Worm (Caenorhabditis elegans): ENCODE results near the gene clec-132.

DNA sequence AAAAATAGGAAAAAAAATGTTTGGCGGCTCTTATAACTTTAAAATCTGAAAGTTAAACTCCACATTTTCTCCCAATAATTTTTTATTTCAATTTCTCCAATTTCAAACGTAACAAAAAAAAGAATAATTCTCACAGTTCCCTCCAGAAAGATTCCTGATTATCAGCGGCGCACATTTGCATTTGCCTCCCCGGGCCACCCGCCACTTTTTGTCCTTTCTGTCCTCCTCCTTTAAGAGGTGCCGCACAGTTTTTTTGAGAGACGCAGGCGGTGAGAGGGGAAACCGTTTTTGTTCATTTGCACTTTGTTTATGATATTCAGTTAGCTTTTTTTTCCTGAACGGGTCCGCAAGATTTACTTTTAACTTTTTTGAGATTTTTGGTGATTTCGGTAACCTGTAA is 44.0 kb downstream of the clec-132 start:
- no peak for TF ChIP-seq unc-130 (GFP tag; optimal IDR thresholded peaks at IDR 0.05)
- TF ChIP-seq fkh-10 (GFP tag; optimal IDR thresholded peaks at IDR 0.05) = no peak

Measured in whole organism, L4 larva.